Fruit fly (Drosophila melanogaster): Measurements from ENCODE around the gene t-Grip91.

DNA sequence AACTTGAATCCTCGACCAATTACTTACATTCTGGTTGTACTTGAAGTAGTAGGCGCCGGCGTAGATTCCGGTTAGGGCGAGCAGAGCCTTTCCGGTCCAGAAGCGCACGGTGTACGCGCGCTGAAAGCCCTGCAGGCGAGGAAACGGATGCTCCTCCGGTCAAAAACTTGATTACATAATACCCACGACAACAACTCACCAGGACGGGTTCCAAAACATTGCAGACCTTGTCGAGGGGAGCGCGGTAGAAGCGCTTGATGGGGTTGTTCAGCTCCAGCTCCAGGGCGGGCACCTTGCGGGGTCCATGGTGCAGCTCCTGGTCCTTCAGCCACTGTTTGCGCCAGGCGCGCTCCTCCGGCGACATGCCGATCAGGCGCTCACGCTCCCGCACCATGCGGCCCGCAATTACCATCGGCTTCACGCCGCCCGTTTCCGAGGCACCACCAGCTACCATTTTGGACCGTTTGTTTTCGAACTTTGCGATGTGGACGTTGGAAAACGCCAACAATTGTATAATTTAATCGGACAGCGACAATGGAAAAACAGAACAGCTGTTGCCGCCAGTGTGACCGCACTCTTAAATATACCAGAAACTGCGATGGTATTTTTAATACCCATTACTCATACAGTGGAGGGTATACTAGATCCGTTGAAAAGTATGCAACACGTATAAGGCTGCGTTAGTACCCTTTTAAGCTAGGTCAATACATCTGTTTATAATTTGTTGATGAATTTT lies 33.2 kb upstream of the t-Grip91 start, which contains the start of gene ND-B17:
- TF ChIP-seq CG8478 (optimal IDR thresholded peaks at IDR 0.05) (no peak), psq (optimal IDR thresholded peaks at IDR 0.05) (no peak), pan (optimal IDR thresholded peaks at IDR 0.05) (peak; percentile 44), usp (GFP tag; optimal IDR thresholded peaks at IDR 0.05) (no peak), Dll (optimal IDR thresholded peaks at IDR 0.05) (no peak), EcR (GFP tag; optimal IDR thresholded peaks at IDR 0.05) (no peak)

Measured in whole organism.